Worm (Caenorhabditis elegans) whole organism, young adult: ENCODE results near the gene ZK938.3.

Experiments
- ama-1 ChIP-seq, 3 experiments: fragments of 150-350 bp in 1 of 3; sonication (generic microtip) in 2 of 3; optimal IDR thresholded peaks; 2 replicates each; lab custom pipeline; 2014 to 2018; ENCODE audit warnings: missing biosample characterization in 2 of 3, missing genetic modification characterization in 2 of 3, missing genetic modification reagents in 2 of 3
- nfya-1 ChIP-seq: sonication (generic microtip); optimal IDR thresholded peaks from 2 replicates; lab custom pipeline; 2017; ENCODE audit warnings: antibody characterized with exemption, missing compliant biosample characterization, missing genetic modification characterization, borderline replicate concordance; ENCODE audit not compliant: insufficient read depth
- nhr-90 ChIP-seq: sonication (generic microtip); optimal IDR thresholded peaks from 2 replicates; lab custom pipeline; 2016; ENCODE audit warnings: missing genotype, mild to moderate bottlenecking, missing genetic modification characterization, missing compliant biosample characterization

ce11 chrII:9828502-9828901 lies 5.3 kb downstream of the ZK938.3 start:
- TF ChIP-seq ama-1 (optimal IDR thresholded peaks at IDR 0.05; lab: Kevin White, UChicago) (no peak), ama-1 (GFP tag; optimal IDR thresholded peaks at IDR 0.05; lab: Kevin White, UChicago) (no peak), nfya-1 (tag; lab: Kevin White, UChicago) (no peak), nhr-90 (tag; lab: Kevin White, UChicago) (no peak)
